Worm (Caenorhabditis elegans): ENCODE results near the gene T24H10.4.

DNA sequence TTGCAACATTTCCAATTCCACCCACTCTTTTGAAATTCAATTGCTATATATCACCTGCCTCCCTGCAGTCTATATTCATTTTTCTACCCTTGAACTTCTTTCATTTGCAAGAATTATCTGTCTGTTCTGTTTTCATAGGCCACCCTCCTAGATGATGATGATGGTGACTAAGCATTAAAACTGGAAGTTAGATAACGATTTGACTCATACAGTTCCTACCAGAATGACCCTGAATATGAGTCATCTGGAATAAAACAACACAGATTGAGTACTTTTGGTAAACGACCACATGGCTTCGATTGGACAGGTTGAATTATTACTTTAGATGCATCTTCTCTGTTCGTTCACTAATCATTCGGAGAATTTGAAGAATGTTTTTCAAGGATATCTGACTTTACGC is 15.0 kb downstream of the T24H10.4 start:
- TF ChIP-seq lin-13 (tag; optimal IDR thresholded peaks at IDR 0.05) (no peak), unc-39 (tag; optimal IDR thresholded peaks at IDR 0.05) (no peak), unc-120 (tag; optimal IDR thresholded peaks at IDR 0.05; ENCODE audit: poor library complexity, severe bottlenecking) (no peak), snpc-4 (tag; optimal IDR thresholded peaks at IDR 0.05) (no peak), mab-5 (tag; optimal IDR thresholded peaks at IDR 0.05) (no peak)

All from whole organism, mixed stage, embryonic.